Fruit fly (Drosophila melanogaster) S2 (cell line): ENCODE measurements around the gene CG1537.

Experiments
- CG8478 ChIP-seq: fragments of >200 bp; optimal IDR thresholded peaks from 2 replicates; lab custom pipeline; 2018
- CTCF ChIP-seq, 2 experiments: fragments of >200 bp; optimal IDR thresholded peaks; 2 replicates each; lab custom pipeline; 2018

The CG1537 gene

dm6 chrX:11059519-11059918 is 3.5 kb downstream of the CG1537 start, which contains the start of gene CG1545:
CG1545 (minus strand) TSS chrX:11059619.
- TF ChIP-seq CG8478 (lab: Kevin White, UChicago), result no peak
- TF ChIP-seq CTCF (optimal IDR thresholded peaks at IDR 0.05; lab: Kevin White, UChicago), result no peak

dm6 chrX:11053456-11053855 is 9.5 kb downstream of the CG1537 start, which contains the start of gene CG1552:
CG1552 (minus strand) TSS chrX:11053556.
- no peak for TF ChIP-seq CTCF (optimal IDR thresholded peaks at IDR 0.05; lab: Kevin White, UChicago)
- TF ChIP-seq CG8478 (lab: Kevin White, UChicago), result no peak

DNA sequence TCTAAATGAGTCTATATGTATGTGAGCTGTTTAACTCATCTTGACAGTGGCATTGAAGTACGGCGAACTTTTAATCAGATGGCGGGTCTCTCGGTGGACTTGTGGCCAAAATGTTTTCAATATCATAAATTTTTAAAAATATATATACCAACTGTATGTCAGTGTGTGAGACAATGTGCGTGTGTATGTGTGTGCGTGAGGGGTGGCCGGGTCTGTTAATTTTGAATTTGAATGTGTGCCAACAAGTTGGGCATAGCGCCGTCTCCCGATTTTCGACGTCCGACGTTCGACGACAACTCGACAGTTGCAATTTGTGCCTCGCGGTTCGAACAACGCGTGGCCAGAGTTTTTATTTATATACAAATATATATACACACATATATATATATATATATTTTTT is 18.5 kb downstream of the CG1537 start, which contains the start of gene SmydA-4:
SmydA-4 (plus strand) TSS at position 301 of the 400 bp plus-strand sequence.
- TF ChIP-seq CG8478 (lab: Kevin White, UChicago) (no peak), CTCF (optimal IDR thresholded peaks at IDR 0.05; lab: Kevin White, UChicago) (no peak)

DNA sequence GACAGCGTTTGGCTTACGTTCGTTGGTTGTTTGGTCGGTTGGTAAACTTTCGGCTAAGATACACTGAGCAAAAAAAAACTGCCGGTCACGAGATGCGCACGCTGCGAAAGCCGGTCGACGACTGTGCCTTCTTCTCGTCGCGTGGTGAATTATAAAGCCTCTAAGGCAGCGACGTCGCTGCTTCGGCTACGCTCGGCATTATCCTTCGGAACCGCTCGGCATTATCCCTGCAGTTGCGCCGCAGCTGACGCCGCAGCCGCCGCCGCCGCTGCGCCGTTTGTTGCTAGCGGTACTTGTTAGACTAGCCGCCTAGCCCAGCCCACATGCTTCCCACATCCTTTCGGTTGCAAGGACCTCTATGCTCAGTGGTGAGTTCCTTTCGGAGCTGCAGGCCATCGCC is 23.2 kb downstream of the CG1537 start, which contains the start of gene vex:
vex (minus strand) TSS at position 114 of the 400 bp plus-strand sequence.
- TF ChIP-seq CG8478 (lab: Kevin White, UChicago) (no peak), CTCF (optimal IDR thresholded peaks at IDR 0.05; lab: Kevin White, UChicago) (no peak)
